Fruit fly (Drosophila melanogaster) whole organism, embryonic: ENCODE results near the gene CkIIbeta.

Experiments used
- Atf-2 ChIP-seq: fragments of 200-800 bp; sonication (Bioruptor generic); optimal IDR thresholded peaks from 2 replicates; lab custom pipeline; 2016; ENCODE audit warnings: missing biosample characterization, missing genetic modification characterization
- Atf3 ChIP-seq: fragments of 200-800 bp; sonication (Bioruptor generic); optimal IDR thresholded peaks from 3 replicates; lab custom pipeline; 2016; ENCODE audit warnings: missing biosample characterization, missing genetic modification characterization
- CG1024 ChIP-seq: fragments of 200-800 bp; sonication (Bioruptor generic); IDR thresholded peaks from 2 replicates; pipeline ENCODE4 v1.3.6; 2022; ENCODE audit warnings: missing biosample characterization, missing genetic modification characterization
- CG10274 ChIP-seq: fragments of 200-800 bp; sonication (Bioruptor generic); optimal IDR thresholded peaks from 3 replicates; lab custom pipeline; 2017; ENCODE audit warnings: missing biosample characterization, mild to moderate bottlenecking, missing genetic modification characterization
- CG12769 ChIP-seq: fragments of 200-800 bp; sonication (Bioruptor generic); optimal IDR thresholded peaks from 2 replicates; lab custom pipeline; 2019; ENCODE audit warnings: missing biosample characterization, mild to moderate bottlenecking, missing genetic modification characterization, moderate library complexity
- CG13894 ChIP-seq: fragments of 200-800 bp; sonication (Bioruptor generic); optimal IDR thresholded peaks from 3 replicates; lab custom pipeline; 2018; ENCODE audit warnings: missing biosample characterization, mild to moderate bottlenecking, missing genetic modification characterization, moderate library complexity
- CG15601 ChIP-seq: fragments of 200-800 bp; sonication (Bioruptor generic); optimal IDR thresholded peaks from 3 replicates; lab custom pipeline; 2019; ENCODE audit warnings: missing biosample characterization, mild to moderate bottlenecking, missing genetic modification characterization, moderate library complexity
- CG18599 ChIP-seq: fragments of 200-800 bp; sonication (Bioruptor generic); optimal IDR thresholded peaks from 3 replicates; lab custom pipeline; 2017; ENCODE audit warnings: missing biosample characterization, missing genetic modification characterization, mild to moderate bottlenecking, moderate library complexity, missing genetic modification reagents
- CG18764 ChIP-seq: fragments of 200-800 bp; sonication (Bioruptor generic); optimal IDR thresholded peaks from 3 replicates; lab custom pipeline; 2016; ENCODE audit warnings: missing biosample characterization, missing genetic modification characterization
- CG2199 ChIP-seq: fragments of 200-800 bp; sonication (Bioruptor generic); IDR thresholded peaks from 3 replicates; pipeline ENCODE4 v1.3.6; 2022; ENCODE audit warnings: missing biosample characterization, missing genetic modification characterization
- CG2889 ChIP-seq: fragments of 200-800 bp; sonication (Bioruptor generic); IDR thresholded peaks from 3 replicates; pipeline ENCODE4 v1.3.6; 2022; ENCODE audit warnings: missing biosample characterization, missing genetic modification characterization
- CG30431 ChIP-seq: fragments of 200-800 bp; sonication (Bioruptor generic); optimal IDR thresholded peaks from 2 replicates; lab custom pipeline; 2017; ENCODE audit warnings: missing biosample characterization, missing genetic modification characterization
- CG31365 ChIP-seq: fragments of 200-800 bp; sonication (Bioruptor generic); optimal IDR thresholded peaks from 2 replicates; lab custom pipeline; 2018; ENCODE audit warnings: missing biosample characterization, mild to moderate bottlenecking, missing genetic modification characterization
- CG31441 ChIP-seq: fragments of 200-800 bp; sonication (Bioruptor generic); IDR thresholded peaks from 2 replicates; pipeline ENCODE4 v1.3.6; 2022; ENCODE audit warnings: missing biosample characterization, missing genetic modification characterization
- CG6654 ChIP-seq: fragments of 200-800 bp; sonication (Bioruptor generic); optimal IDR thresholded peaks from 2 replicates; lab custom pipeline; 2017; ENCODE audit warnings: missing biosample characterization, mild to moderate bottlenecking, missing genetic modification characterization
- CG8359 ChIP-seq: fragments of 200-800 bp; sonication (Bioruptor generic); optimal IDR thresholded peaks from 2 replicates; lab custom pipeline; 2017; ENCODE audit warnings: missing biosample characterization, mild to moderate bottlenecking, missing genetic modification characterization, borderline replicate concordance
- CG8924 ChIP-seq: fragments of 200-800 bp; optimal IDR thresholded peaks from 3 replicates; lab custom pipeline; 2019; ENCODE audit warnings: missing biosample characterization, mild to moderate bottlenecking, missing genetic modification characterization, moderate library complexity
- D ChIP-seq, 2 experiments: fragments of 200-800 bp in 1 of 2; fragments of >200 bp in 1 of 2; sonication (Bioruptor generic) in 1 of 2; optimal IDR thresholded peaks; 2 replicates in 1 of 2; 3 replicates in 1 of 2; lab custom pipeline; 2017; ENCODE audit warnings: mild to moderate bottlenecking in 1 of 2, missing biosample characterization in 1 of 2, missing genetic modification characterization in 1 of 2, missing genetic modification reagents in 1 of 2
- D19B ChIP-seq: fragments of 200-800 bp; sonication (Bioruptor generic); optimal IDR thresholded peaks from 2 replicates; lab custom pipeline; 2017; ENCODE audit warnings: missing biosample characterization, mild to moderate bottlenecking, missing genetic modification characterization
- Eip74EF ChIP-seq, 2 experiments: fragments of 200-800 bp in 1 of 2; fragments of >200 bp in 1 of 2; sonication (Bioruptor generic) in 1 of 2; optimal IDR thresholded peaks; 2 replicates each; lab custom pipeline; 2017 to 2019; ENCODE audit warnings: missing biosample characterization in 2 of 2, missing genetic modification characterization in 2 of 2, mild to moderate bottlenecking in 1 of 2, moderate library complexity in 1 of 2
- Ets65A ChIP-seq: fragments of 200-800 bp; sonication (Bioruptor generic); peaks from one replicate; lab custom pipeline; 2016; ENCODE audit warnings: missing biosample characterization, missing genetic modification characterization
- Gug ChIP-seq: fragments of 200-800 bp; sonication (Bioruptor generic); IDR thresholded peaks from 4 replicates; pipeline ENCODE4 v1.3.6; 2022; ENCODE audit warnings: missing biosample characterization, missing genetic modification characterization
- H15 ChIP-seq: fragments of 200-800 bp; sonication (Bioruptor generic); IDR thresholded peaks from 3 replicates; pipeline ENCODE4 v1.3.6; 2022; ENCODE audit warnings: missing biosample characterization, missing genetic modification characterization
- MESR4 ChIP-seq: fragments of 200-800 bp; sonication (Bioruptor generic); optimal IDR thresholded peaks from 2 replicates; lab custom pipeline; 2018; ENCODE audit warnings: missing biosample characterization, mild to moderate bottlenecking, missing genetic modification characterization, moderate library complexity
- Mes4 ChIP-seq: fragments of 200-800 bp; sonication (Bioruptor generic); optimal IDR thresholded peaks from 2 replicates; lab custom pipeline; 2016; ENCODE audit warnings: missing biosample characterization, missing genetic modification characterization
- NC2α ChIP-seq: fragments of 200-800 bp; sonication (Bioruptor generic); optimal IDR thresholded peaks from 2 replicates; lab custom pipeline; 2016; ENCODE audit warnings: missing biosample characterization, missing genetic modification characterization
- NK7.1 ChIP-seq: fragments of 200-800 bp; sonication (Bioruptor generic); optimal IDR thresholded peaks from 3 replicates; lab custom pipeline; 2016; ENCODE audit warnings: missing biosample characterization, missing genetic modification characterization
- Optix ChIP-seq: fragments of 200-800 bp; sonication (Bioruptor generic); IDR thresholded peaks from 3 replicates; pipeline ENCODE4 v1.3.6; 2022; ENCODE audit warnings: missing biosample characterization, missing genetic modification characterization
- Rx ChIP-seq: fragments of 200-800 bp; sonication (Bioruptor generic); IDR thresholded peaks from 2 replicates; pipeline ENCODE4 v1.3.6; 2022; ENCODE audit warnings: missing biosample characterization, missing genetic modification characterization
- Side ChIP-seq: fragments of 200-800 bp; sonication (Bioruptor generic); optimal IDR thresholded peaks from 2 replicates; lab custom pipeline; 2016; ENCODE audit warnings: missing biosample characterization, missing genetic modification characterization
- Vsx1 ChIP-seq: fragments of 200-800 bp; sonication (Bioruptor generic); optimal IDR thresholded peaks from 2 replicates; lab custom pipeline; 2017; ENCODE audit warnings: missing biosample characterization, mild to moderate bottlenecking, missing genetic modification characterization, missing genetic modification reagents
- ab ChIP-seq: fragments of 200-800 bp; sonication (Bioruptor generic); optimal IDR thresholded peaks from 2 replicates; lab custom pipeline; 2016; ENCODE audit warnings: missing biosample characterization, missing genetic modification characterization
- crol ChIP-seq: fragments of 200-800 bp; sonication (Bioruptor generic); IDR thresholded peaks from 2 replicates; pipeline ENCODE4 v1.3.6; 2022; ENCODE audit warnings: missing biosample characterization, missing genetic modification characterization
- dati ChIP-seq: fragments of 200-800 bp; sonication (Bioruptor generic); IDR thresholded peaks from 2 replicates; pipeline ENCODE4 v1.3.6; 2022; ENCODE audit warnings: missing biosample characterization, missing genetic modification characterization
- emc ChIP-seq: fragments of 200-800 bp; sonication (Bioruptor generic); optimal IDR thresholded peaks from 2 replicates; lab custom pipeline; 2016; ENCODE audit warnings: missing biosample characterization, missing genetic modification characterization
- ewg ChIP-seq: fragments of 200-800 bp; sonication (Bioruptor generic); optimal IDR thresholded peaks from 3 replicates; lab custom pipeline; 2017; ENCODE audit warnings: mild to moderate bottlenecking, missing biosample characterization, missing genetic modification reagents, missing genetic modification characterization
- fd64A ChIP-seq: fragments of 200-800 bp; sonication (Bioruptor generic); optimal IDR thresholded peaks from 3 replicates; lab custom pipeline; 2018; ENCODE audit warnings: missing biosample characterization, mild to moderate bottlenecking, missing genetic modification characterization
- fd96Cb ChIP-seq: fragments of 200-800 bp; sonication (Bioruptor generic); optimal IDR thresholded peaks from 2 replicates; lab custom pipeline; 2018; ENCODE audit warnings: missing biosample characterization, mild to moderate bottlenecking, missing genetic modification characterization, moderate library complexity
- grau ChIP-seq: fragments of 200-800 bp; optimal IDR thresholded peaks from 3 replicates; lab custom pipeline; 2019; ENCODE audit warnings: missing biosample characterization, mild to moderate bottlenecking, missing genetic modification characterization, moderate library complexity
- grn ChIP-seq: fragments of 200-800 bp; sonication (Bioruptor generic); optimal IDR thresholded peaks from 3 replicates; lab custom pipeline; 2017; ENCODE audit warnings: missing biosample characterization, missing genetic modification characterization
- h ChIP-seq: fragments of >200 bp; optimal IDR thresholded peaks from 2 replicates; lab custom pipeline; 2017
- her ChIP-seq: fragments of 200-800 bp; sonication (Bioruptor generic); optimal IDR thresholded peaks from 2 replicates; lab custom pipeline; 2016; ENCODE audit warnings: missing biosample characterization, missing genetic modification characterization
- jing ChIP-seq: fragments of 200-800 bp; sonication (Bioruptor generic); optimal IDR thresholded peaks from 2 replicates; lab custom pipeline; 2018; ENCODE audit warnings: missing biosample characterization, mild to moderate bottlenecking, missing genetic modification characterization
- kay ChIP-seq: fragments of 200-800 bp; sonication (Bioruptor generic); optimal IDR thresholded peaks from 2 replicates; lab custom pipeline; 2016; ENCODE audit warnings: missing biosample characterization, missing genetic modification characterization
- klu ChIP-seq: fragments of 200-800 bp; sonication (Bioruptor generic); IDR thresholded peaks from 2 replicates; pipeline ENCODE4 v1.3.6; 2022; ENCODE audit warnings: missing biosample characterization, missing genetic modification characterization
- nmo ChIP-seq: fragments of 200-800 bp; sonication (Bioruptor generic); optimal IDR thresholded peaks from 2 replicates; lab custom pipeline; 2018; ENCODE audit warnings: missing biosample characterization, mild to moderate bottlenecking, missing genetic modification characterization, moderate library complexity
- otp ChIP-seq: fragments of 200-800 bp; sonication (Bioruptor generic); IDR thresholded peaks from 3 replicates; pipeline ENCODE4, ENCODE4 v1.3.6; 2022; ENCODE audit warnings: missing biosample characterization, missing genetic modification characterization
- scrt ChIP-seq: fragments of 200-800 bp; sonication (Bioruptor generic); optimal IDR thresholded peaks from 2 replicates; lab custom pipeline; 2018; ENCODE audit warnings: missing biosample characterization, mild to moderate bottlenecking, missing genetic modification characterization, moderate library complexity
- sd ChIP-seq: fragments of 200-800 bp; sonication (Bioruptor generic); optimal IDR thresholded peaks from 3 replicates; lab custom pipeline; 2018; ENCODE audit warnings: missing biosample characterization, mild to moderate bottlenecking, missing genetic modification characterization, moderate library complexity
- sr ChIP-seq: fragments of 200-800 bp; sonication (Bioruptor generic); IDR thresholded peaks from 3 replicates; pipeline ENCODE4 v1.3.6; 2022; ENCODE audit warnings: missing biosample characterization, missing genetic modification characterization
- ssp ChIP-seq: fragments of 200-800 bp; sonication (Bioruptor generic); IDR thresholded peaks from 2 replicates; pipeline ENCODE4 v1.3.6; 2022; ENCODE audit warnings: missing biosample characterization, missing genetic modification characterization
- tin ChIP-seq: fragments of 200-800 bp; sonication (Bioruptor generic); optimal IDR thresholded peaks from 3 replicates; lab custom pipeline; 2016; ENCODE audit warnings: missing biosample characterization, missing genetic modification characterization
- twi ChIP-seq: fragments of 200-800 bp; optimal IDR thresholded peaks from 2 replicates; lab custom pipeline; 2019; ENCODE audit warnings: missing biosample characterization, mild to moderate bottlenecking, missing genetic modification characterization, moderate library complexity

CkIIbeta gene

dm6 chrX:11823003-11823402 is 30.7 kb downstream of the CkIIbeta start (continued):
- no peak for TF ChIP-seq dati
- TF ChIP-seq Optix: no peak
- TF ChIP-seq ewg (GFP tag; lab: Kevin White, UChicago): peak; percentile 19
- no peak for TF ChIP-seq D (optimal IDR thresholded peaks at IDR 0.05; lab: Kevin White, UChicago)
- TF ChIP-seq D (GFP tag; optimal IDR thresholded peaks at IDR 0.05; lab: Kevin White, UChicago): peak; percentile 43
- no peak for TF ChIP-seq her (GFP tag; lab: Kevin White, UChicago)
- TF ChIP-seq CG13894 (tag; lab: Kevin White, UChicago): no peak
- no peak for TF ChIP-seq NK7.1 (GFP tag; lab: Kevin White, UChicago)
- TF ChIP-seq CG2199: no peak
- no peak for TF ChIP-seq tin (GFP tag; lab: Kevin White, UChicago)
- no peak for TF ChIP-seq CG18599 (GFP tag; lab: Kevin White, UChicago)
- no peak for TF ChIP-seq NC2α
- no peak for TF ChIP-seq MESR4 (GFP tag; lab: Kevin White, UChicago)
- no peak for TF ChIP-seq Gug
- peak; percentile 61 for TF ChIP-seq CG15601
- TF ChIP-seq CG8924 (tag; lab: Kevin White, UChicago): peak; percentile 15
- no peak for TF ChIP-seq ab (GFP tag; lab: Kevin White, UChicago)
- no peak for TF ChIP-seq Eip74EF (GFP tag; optimal IDR thresholded peaks at IDR 0.05; lab: Kevin White, UChicago)
- TF ChIP-seq klu (GFP tag; lab: Robert Waterston, UW): no peak
- TF ChIP-seq CG12769: no peak
- TF ChIP-seq Rx (GFP tag; lab: Robert Waterston, UW): no peak
- no peak for TF ChIP-seq H15 (GFP tag; lab: Robert Waterston, UW)
- no peak for TF ChIP-seq CG31441 (GFP tag; lab: Robert Waterston, UW)
- TF ChIP-seq Vsx1 (GFP tag; lab: Kevin White, UChicago): no peak
- TF ChIP-seq Atf-2: no peak
- no peak for TF ChIP-seq Ets65A (GFP tag; lab: Kevin White, UChicago)
- TF ChIP-seq sd (tag; lab: Kevin White, UChicago): no peak
- no peak for TF ChIP-seq jing (GFP tag; lab: Kevin White, UChicago)
- no peak for TF ChIP-seq CG8359 (GFP tag; lab: Kevin White, UChicago)
- TF ChIP-seq crol (GFP tag; lab: Robert Waterston, UW): no peak
- TF ChIP-seq Mes4 (GFP tag; lab: Kevin White, UChicago): no peak
- TF ChIP-seq CG30431 (GFP tag; lab: Kevin White, UChicago): no peak
- TF ChIP-seq CG31365: no peak
- TF ChIP-seq h: no peak
- TF ChIP-seq ssp (GFP tag; lab: Robert Waterston, UW): no peak
- no peak for TF ChIP-seq CG1024 (GFP tag; lab: Robert Waterston, UW)
- no peak for TF ChIP-seq otp (GFP tag; lab: Robert Waterston, UW)
- TF ChIP-seq sr (GFP tag; lab: Robert Waterston, UW): no peak
- no peak for TF ChIP-seq CG6654 (GFP tag; lab: Kevin White, UChicago)
- no peak for TF ChIP-seq Atf3
- TF ChIP-seq scrt: no peak
- TF ChIP-seq Side (GFP tag; lab: Kevin White, UChicago): no peak
- no peak for TF ChIP-seq CG2889 (GFP tag; lab: Robert Waterston, UW)
- peak; percentile 77 for TF ChIP-seq fd64A (GFP tag; lab: Kevin White, UChicago)
- no peak for TF ChIP-seq grau (tag; lab: Kevin White, UChicago)
- no peak for TF ChIP-seq twi (tag; lab: Kevin White, UChicago)
- no peak for TF ChIP-seq fd96Cb (tag; lab: Kevin White, UChicago)
- no peak for TF ChIP-seq D19B (GFP tag; lab: Kevin White, UChicago)
- TF ChIP-seq kay: no peak
- no peak for TF ChIP-seq emc (GFP tag; lab: Kevin White, UChicago)
- no peak for TF ChIP-seq CG18764 (GFP tag; lab: Kevin White, UChicago)
- no peak for TF ChIP-seq nmo (GFP tag; lab: Kevin White, UChicago)
- TF ChIP-seq CG10274 (GFP tag; lab: Kevin White, UChicago): no peak
- TF ChIP-seq grn (GFP tag; lab: Kevin White, UChicago): no peak
